Fruit fly (Drosophila melanogaster) whole organism, prepupa: ENCODE measurements around the gene GramD1B.

ENCODE experiments used
- Blimp-1 ChIP-seq: fragments of 200-800 bp; sonication (Bioruptor generic); optimal IDR thresholded peaks from 3 replicates; lab custom pipeline; 2017; ENCODE audit warnings: missing biosample characterization, missing genetic modification characterization, mild to moderate bottlenecking, moderate library complexity, missing genetic modification reagents
- CG10631 ChIP-seq: fragments of 200-800 bp; sonication (Bioruptor generic); optimal IDR thresholded peaks from 2 replicates; lab custom pipeline; 2016; ENCODE audit warnings: missing biosample characterization, missing genetic modification characterization
- CG10669 ChIP-seq: fragments of 200-800 bp; sonication (Bioruptor generic); optimal IDR thresholded peaks from 3 replicates; lab custom pipeline; 2018; ENCODE audit warnings: missing biosample characterization, mild to moderate bottlenecking, missing genetic modification characterization, moderate library complexity
- CG11294 ChIP-seq: fragments of 200-800 bp; sonication (Bioruptor generic); IDR thresholded peaks from 2 replicates; pipeline ENCODE4 v1.3.6; 2022; ENCODE audit warnings: missing biosample characterization, missing genetic modification characterization
- CG11762 ChIP-seq: fragments of 200-800 bp; sonication (Bioruptor generic); optimal IDR thresholded peaks from 3 replicates; lab custom pipeline; 2016; ENCODE audit warnings: missing biosample characterization, missing genetic modification characterization; ENCODE audit not compliant: insufficient read depth
- CG11902 ChIP-seq: fragments of 200-800 bp; sonication (Bioruptor generic); optimal IDR thresholded peaks from 3 replicates; lab custom pipeline; 2016; ENCODE audit warnings: missing biosample characterization, missing genetic modification characterization
- CG15336 ChIP-seq: fragments of 200-800 bp; sonication (Bioruptor generic); IDR thresholded peaks from 2 replicates; pipeline ENCODE4 v1.3.6; 2022; ENCODE audit warnings: missing biosample characterization, missing genetic modification characterization
- CG16779 ChIP-seq: fragments of 200-800 bp; sonication (Bioruptor generic); optimal IDR thresholded peaks from 3 replicates; lab custom pipeline; 2017; ENCODE audit warnings: missing biosample characterization, mild to moderate bottlenecking, missing genetic modification characterization
- CG3032 ChIP-seq: fragments of 200-800 bp; optimal IDR thresholded peaks from 2 replicates; lab custom pipeline; 2019; ENCODE audit warnings: missing biosample characterization, mild to moderate bottlenecking, missing genetic modification characterization, moderate library complexity
- CG31627 ChIP-seq: fragments of 200-800 bp; sonication (Bioruptor generic); optimal IDR thresholded peaks from 3 replicates; lab custom pipeline; 2016; ENCODE audit warnings: missing biosample characterization, missing genetic modification characterization
- CG32006 ChIP-seq: fragments of 200-800 bp; sonication (Bioruptor generic); optimal IDR thresholded peaks from 3 replicates; lab custom pipeline; 2017; ENCODE audit warnings: missing biosample characterization, mild to moderate bottlenecking, missing genetic modification characterization
- CG34406 ChIP-seq: fragments of 200-800 bp; sonication (Bioruptor generic); optimal IDR thresholded peaks from 3 replicates; lab custom pipeline; 2016; ENCODE audit warnings: missing biosample characterization, missing genetic modification characterization
- CG4318 ChIP-seq: fragments of 200-800 bp; sonication (Bioruptor generic); optimal IDR thresholded peaks from 3 replicates; lab custom pipeline; 2017; ENCODE audit warnings: missing biosample characterization, mild to moderate bottlenecking, missing genetic modification characterization
- CG6276 ChIP-seq: fragments of 200-800 bp; sonication (Bioruptor generic); optimal IDR thresholded peaks from 2 replicates; lab custom pipeline; 2017; ENCODE audit warnings: missing biosample characterization, mild to moderate bottlenecking, missing genetic modification characterization
- CG6854 ChIP-seq: fragments of 200-800 bp; sonication (Bioruptor generic); optimal IDR thresholded peaks from 2 replicates; lab custom pipeline; 2017; ENCODE audit warnings: missing biosample characterization, mild to moderate bottlenecking, missing genetic modification characterization
- CG7368 ChIP-seq: fragments of 200-800 bp; sonication (Bioruptor generic); optimal IDR thresholded peaks from 3 replicates; lab custom pipeline; 2016; ENCODE audit warnings: missing biosample characterization, missing genetic modification characterization
- CG8119 ChIP-seq: fragments of 200-800 bp; sonication (Bioruptor generic); IDR thresholded peaks from 3 replicates; pipeline ENCODE4 v1.3.6; 2022; ENCODE audit warnings: missing biosample characterization, missing genetic modification characterization
- CG8319 ChIP-seq: fragments of 200-800 bp; sonication (Bioruptor generic); optimal IDR thresholded peaks from 3 replicates; lab custom pipeline; 2016; ENCODE audit warnings: missing biosample characterization, missing genetic modification characterization
- CG8632 ChIP-seq: fragments of 200-800 bp; sonication (Bioruptor generic); optimal IDR thresholded peaks from 3 replicates; lab custom pipeline; 2016; ENCODE audit warnings: missing biosample characterization, missing genetic modification characterization
- Eip78C ChIP-seq: fragments of 200-800 bp; sonication (Bioruptor generic); peaks from one replicate; lab custom pipeline; 2016; ENCODE audit warnings: missing biosample characterization, missing genetic modification characterization
- Eip93F ChIP-seq: fragments of 200-800 bp; sonication (Bioruptor generic); optimal IDR thresholded peaks from 2 replicates; lab custom pipeline; 2016; ENCODE audit warnings: missing biosample characterization, mild to moderate bottlenecking, missing genetic modification characterization
- Ets21C ChIP-seq: fragments of 200-800 bp; sonication (Bioruptor generic); optimal IDR thresholded peaks from 3 replicates; lab custom pipeline; 2016; ENCODE audit warnings: missing biosample characterization, missing genetic modification characterization
- Gug ChIP-seq: fragments of 200-800 bp; sonication (Bioruptor generic); IDR thresholded peaks from 2 replicates; pipeline ENCODE4 v1.3.6; 2022; ENCODE audit warnings: missing biosample characterization, missing genetic modification characterization
- Hr39 ChIP-seq: fragments of 200-800 bp; sonication (Bioruptor generic); optimal IDR thresholded peaks from 2 replicates; lab custom pipeline; 2016; ENCODE audit warnings: missing biosample characterization, missing genetic modification characterization
- Hr4 ChIP-seq: fragments of 200-800 bp; sonication (Bioruptor generic); optimal IDR thresholded peaks from 3 replicates; lab custom pipeline; 2016; ENCODE audit warnings: missing biosample characterization, missing genetic modification characterization
- Lpt ChIP-seq: fragments of 200-800 bp; sonication (Bioruptor generic); optimal IDR thresholded peaks from 3 replicates; lab custom pipeline; 2016; ENCODE audit warnings: missing biosample characterization, missing genetic modification characterization
- OdsH ChIP-seq: fragments of 200-800 bp; sonication (Bioruptor generic); optimal IDR thresholded peaks from 3 replicates; lab custom pipeline; 2016; ENCODE audit warnings: missing biosample characterization, missing genetic modification characterization
- Smox ChIP-seq: fragments of 200-800 bp; sonication (Bioruptor generic); optimal IDR thresholded peaks from 3 replicates; lab custom pipeline; 2016; ENCODE audit warnings: missing biosample characterization, missing genetic modification characterization
- Sox102F ChIP-seq: fragments of 200-800 bp; sonication (Bioruptor generic); optimal IDR thresholded peaks from 2 replicates; lab custom pipeline; 2016; ENCODE audit warnings: missing biosample characterization, mild to moderate bottlenecking, missing genetic modification characterization
- Sox14 ChIP-seq: fragments of 200-800 bp; sonication (Bioruptor generic); optimal IDR thresholded peaks from 3 replicates; lab custom pipeline; 2016; ENCODE audit warnings: missing biosample characterization, missing genetic modification characterization
- Sox15 ChIP-seq: fragments of 200-800 bp; sonication (Bioruptor generic); optimal IDR thresholded peaks from 3 replicates; lab custom pipeline; 2016; ENCODE audit warnings: missing biosample characterization, missing genetic modification characterization
- achi ChIP-seq: fragments of 200-800 bp; sonication (Bioruptor generic); optimal IDR thresholded peaks from 3 replicates; lab custom pipeline; 2016; ENCODE audit warnings: missing biosample characterization, missing genetic modification characterization
- acj6 ChIP-seq: fragments of 200-800 bp; sonication (Bioruptor generic); optimal IDR thresholded peaks from 3 replicates; lab custom pipeline; 2016; ENCODE audit warnings: missing biosample characterization, missing genetic modification characterization
- dac ChIP-seq: fragments of 200-800 bp; sonication (Bioruptor generic); optimal IDR thresholded peaks from 2 replicates; lab custom pipeline; 2017; ENCODE audit warnings: missing biosample characterization, mild to moderate bottlenecking, missing genetic modification characterization
- dsx ChIP-seq: fragments of 200-800 bp; optimal IDR thresholded peaks from 3 replicates; lab custom pipeline; 2019; ENCODE audit warnings: missing biosample characterization, mild to moderate bottlenecking, missing genetic modification characterization, moderate library complexity; ENCODE audit not compliant: poor library complexity, severe bottlenecking
- eg ChIP-seq: fragments of 200-800 bp; sonication (Bioruptor generic); IDR thresholded peaks from 3 replicates; pipeline ENCODE4 v1.3.6; 2022; ENCODE audit warnings: missing biosample characterization, missing genetic modification characterization
- esn ChIP-seq: fragments of 200-800 bp; sonication (Bioruptor generic); optimal IDR thresholded peaks from 2 replicates; lab custom pipeline; 2016; ENCODE audit warnings: missing biosample characterization, mild to moderate bottlenecking, missing genetic modification characterization, moderate library complexity
- fd59A ChIP-seq: fragments of 200-800 bp; sonication (Bioruptor generic); optimal IDR thresholded peaks from 2 replicates; lab custom pipeline; 2017; ENCODE audit warnings: missing biosample characterization, mild to moderate bottlenecking, missing genetic modification characterization, missing genetic modification reagents
- fd85E ChIP-seq: fragments of 200-800 bp; sonication (Bioruptor generic); optimal IDR thresholded peaks from 3 replicates; lab custom pipeline; 2016; ENCODE audit warnings: missing biosample characterization, missing genetic modification characterization
- fkh ChIP-seq: fragments of 200-800 bp; sonication (Bioruptor generic); optimal IDR thresholded peaks from 3 replicates; lab custom pipeline; 2017; ENCODE audit warnings: missing biosample characterization, mild to moderate bottlenecking, missing genetic modification characterization, moderate library complexity
- net ChIP-seq: fragments of 200-800 bp; sonication (Bioruptor generic); optimal IDR thresholded peaks from 3 replicates; lab custom pipeline; 2016; ENCODE audit warnings: missing biosample characterization, missing genetic modification characterization
- pdm3 ChIP-seq: fragments of 200-800 bp; sonication (Bioruptor generic); optimal IDR thresholded peaks from 3 replicates; lab custom pipeline; 2016; ENCODE audit warnings: missing biosample characterization, missing genetic modification characterization
- salr ChIP-seq, 2 experiments: fragments of 200-800 bp; sonication (Bioruptor generic); optimal IDR thresholded peaks; 3 replicates each; lab custom pipeline; 2016 to 2018; ENCODE audit warnings: missing biosample characterization in 2 of 2, missing genetic modification characterization in 2 of 2, mild to moderate bottlenecking in 1 of 2
- ss ChIP-seq, 2 experiments: fragments of 200-800 bp; sonication (Bioruptor generic); optimal IDR thresholded peaks; 2 replicates in 1 of 2; 3 replicates in 1 of 2; lab custom pipeline; 2017 to 2018; ENCODE audit warnings: mild to moderate bottlenecking in 2 of 2, missing biosample characterization in 2 of 2, missing genetic modification characterization in 2 of 2, moderate library complexity in 1 of 2
- svp ChIP-seq: fragments of 200-800 bp; sonication (Bioruptor generic); peaks from one replicate; lab custom pipeline; 2016; ENCODE audit warnings: missing biosample characterization, missing genetic modification characterization

Gene GramD1B

dm6 chr2L:3376684-3377086 lies 3.5 kb upstream of the GramD1B start, which contains the start of the genes CG9662 and Ptpa (continued):
- TF ChIP-seq CG10631 (GFP tag; lab: Kevin White, UChicago), result peak; percentile 83
- peak; percentile 88 for TF ChIP-seq CG31627 (GFP tag; lab: Kevin White, UChicago)
- peak; percentile 61 for TF ChIP-seq achi (GFP tag; lab: Kevin White, UChicago)
- TF ChIP-seq dsx (GFP tag; lab: Kevin White, UChicago), result peak; percentile 50
- TF ChIP-seq Hr39 (GFP tag; lab: Kevin White, UChicago), result peak; percentile 90
- peak; percentile 72 for TF ChIP-seq CG4318
- peak; percentile 67 for TF ChIP-seq Gug
- peak; percentile 72 for TF ChIP-seq fkh (GFP tag; lab: Kevin White, UChicago)
- peak; percentile 60 for TF ChIP-seq dac (GFP tag; lab: Kevin White, UChicago)
- TF ChIP-seq CG11902, result peak; percentile 74
- TF ChIP-seq Blimp-1 (GFP tag; lab: Kevin White, UChicago), result no peak
- TF ChIP-seq Sox15 (GFP tag; lab: Kevin White, UChicago), result peak; percentile 78
- TF ChIP-seq CG7368 (GFP tag; lab: Kevin White, UChicago), result no peak
- TF ChIP-seq OdsH (GFP tag; lab: Kevin White, UChicago), result peak; percentile 77
- peak; percentile 45 for TF ChIP-seq CG10669 (GFP tag; lab: Kevin White, UChicago)
- TF ChIP-seq CG3032, result peak; percentile 76
- TF ChIP-seq Hr4, result peak; percentile 79
- peak; percentile 77 for TF ChIP-seq CG32006 (GFP tag; lab: Kevin White, UChicago)
- peak; percentile 1 for TF ChIP-seq CG11762 (GFP tag; lab: Kevin White, UChicago)
- peak; percentile 89 for TF ChIP-seq svp (GFP tag; lab: Kevin White, UChicago)
- TF ChIP-seq fd85E (GFP tag; lab: Kevin White, UChicago), result no peak

dm6 chr2L:3375611-3376010 lies 2.4 kb upstream of the GramD1B start, which contains the start of gene CG15412:
Gene CG15412 (minus strand): TSS chr2L:3375711.
- TF ChIP-seq svp (GFP tag; lab: Kevin White, UChicago), result no peak
- no peak for TF ChIP-seq Sox14 (GFP tag; lab: Kevin White, UChicago)
- no peak for TF ChIP-seq salr (GFP tag; optimal IDR thresholded peaks at IDR 0.05; lab: Kevin White, UChicago)

dm6 chr2L:3372483-3372929 lies 666 bp downstream of the GramD1B start:
- TF ChIP-seq Hr39 (GFP tag; lab: Kevin White, UChicago) (peak; percentile 18), CG16779 (tag; lab: Kevin White, UChicago) (no peak), achi (GFP tag; lab: Kevin White, UChicago) (peak; percentile 13), acj6 (GFP tag; lab: Kevin White, UChicago) (peak; percentile 11), CG11294 (GFP tag; lab: Robert Waterston, UW) (no peak), esn (GFP tag; lab: Kevin White, UChicago) (peak; percentile 61), ss (GFP tag; optimal IDR thresholded peaks at IDR 0.05; lab: Kevin White, UChicago) (no peak), dac (GFP tag; lab: Kevin White, UChicago) (no peak), CG6276 (GFP tag; lab: Kevin White, UChicago) (peak; percentile 41), Lpt (GFP tag; lab: Kevin White, UChicago) (no peak), CG8319 (no peak), svp (GFP tag; lab: Kevin White, UChicago) (peak; percentile 71), CG6854 (GFP tag; lab: Kevin White, UChicago) (no peak), pdm3 (GFP tag; lab: Kevin White, UChicago) (peak; percentile 12), CG11902 (no peak), CG10669 (GFP tag; lab: Kevin White, UChicago) (no peak), Ets21C (no peak), eg (GFP tag; lab: Robert Waterston, UW) (peak; percentile 69), CG8119 (GFP tag; lab: Robert Waterston, UW) (no peak), Smox (GFP tag; lab: Kevin White, UChicago) (no peak), CG8632 (no peak), Blimp-1 (GFP tag; lab: Kevin White, UChicago) (no peak), CG32006 (GFP tag; lab: Kevin White, UChicago) (peak; percentile 50), Eip93F (GFP tag; lab: Kevin White, UChicago) (no peak), fd59A (no peak), fd85E (GFP tag; lab: Kevin White, UChicago) (no peak), CG34406 (GFP tag; lab: Kevin White, UChicago) (no peak), CG10631 (GFP tag; lab: Kevin White, UChicago) (peak; percentile 36), Eip78C (GFP tag; lab: Kevin White, UChicago) (peak; percentile 73), fkh (GFP tag; lab: Kevin White, UChicago) (no peak), Sox102F (GFP tag; lab: Kevin White, UChicago) (peak; percentile 1), CG7368 (GFP tag; lab: Kevin White, UChicago) (no peak), CG15336 (peak; percentile 60), Sox14 (GFP tag; lab: Kevin White, UChicago) (no peak), salr (GFP tag; optimal IDR thresholded peaks at IDR 0.05; lab: Kevin White, UChicago) (no peak), net (GFP tag; lab: Kevin White, UChicago) (peak; percentile 24)
